Worm (Caenorhabditis elegans) whole organism, L2 larva: Measurements from ENCODE around the gene tofu-2.

Source experiments
- C34F6.9 ChIP-seq: fragments of 150-350 bp; optimal IDR thresholded peaks from 2 replicates; lab custom pipeline; 2014; ENCODE audit warnings: missing biosample characterization, missing genetic modification characterization
- blmp-1 ChIP-seq: sonication (generic microtip); optimal IDR thresholded peaks from 2 replicates; lab custom pipeline; 2017; ENCODE audit warnings: missing genetic modification characterization, mild to moderate bottlenecking, missing compliant biosample characterization, antibody characterized with exemption, moderate library complexity; ENCODE audit not compliant: insufficient read depth
- elt-3 ChIP-seq: sonication (generic microtip); optimal IDR thresholded peaks from 2 replicates; lab custom pipeline; 2017; ENCODE audit warnings: missing biosample characterization, missing genetic modification characterization
- gmeb-1 ChIP-seq: fragments of 150-350 bp; optimal IDR thresholded peaks from 2 replicates; lab custom pipeline; 2014; ENCODE audit warnings: missing biosample characterization, missing genetic modification characterization
- lin-11 ChIP-seq: fragments of 150-350 bp; sonication (generic microtip); optimal IDR thresholded peaks from 2 replicates; lab custom pipeline; 2014; ENCODE audit warnings: missing biosample characterization, missing genetic modification characterization, inconsistent platforms, mixed read lengths
- lsy-2 ChIP-seq, 2 experiments: fragments of 150-350 bp in 1 of 2; sonication (generic microtip) in 1 of 2; optimal IDR thresholded peaks; 2 replicates each; lab custom pipeline; 2014 to 2017; ENCODE audit warnings: missing biosample characterization in 2 of 2, missing genetic modification characterization in 2 of 2
- nhr-10 ChIP-seq: sonication (generic microtip); optimal IDR thresholded peaks from 2 replicates; lab custom pipeline; 2017; ENCODE audit warnings: missing biosample characterization, missing genetic modification characterization
- nhr-237 ChIP-seq: fragments of 150-350 bp; optimal IDR thresholded peaks from 2 replicates; lab custom pipeline; 2014; ENCODE audit warnings: missing biosample characterization, missing genetic modification characterization
- nhr-25 ChIP-seq: fragments of 150-350 bp; sonication (generic microtip); optimal IDR thresholded peaks from 3 replicates; lab custom pipeline; 2014; ENCODE audit warnings: missing biosample characterization, missing genetic modification characterization
- nhr-77 ChIP-seq: fragments of 150-350 bp; optimal IDR thresholded peaks from 2 replicates; lab custom pipeline; 2014; ENCODE audit warnings: missing biosample characterization, missing genetic modification characterization
- peb-1 ChIP-seq: fragments of 150-350 bp; optimal IDR thresholded peaks from 2 replicates; lab custom pipeline; 2014; ENCODE audit warnings: missing biosample characterization, missing genetic modification characterization
- skn-1 ChIP-seq: sonication (generic microtip); optimal IDR thresholded peaks from 2 replicates; lab custom pipeline; 2017; ENCODE audit warnings: missing biosample characterization, missing genetic modification characterization
- unc-62 ChIP-seq: fragments of 150-350 bp; optimal IDR thresholded peaks from 2 replicates; lab custom pipeline; 2014; ENCODE audit warnings: missing biosample characterization, missing genetic modification reagents, missing genetic modification characterization
- ztf-11 ChIP-seq: sonication (generic microtip); optimal IDR thresholded peaks from 2 replicates; lab custom pipeline; 2017; ENCODE audit warnings: missing biosample characterization, missing genetic modification characterization

DNA sequence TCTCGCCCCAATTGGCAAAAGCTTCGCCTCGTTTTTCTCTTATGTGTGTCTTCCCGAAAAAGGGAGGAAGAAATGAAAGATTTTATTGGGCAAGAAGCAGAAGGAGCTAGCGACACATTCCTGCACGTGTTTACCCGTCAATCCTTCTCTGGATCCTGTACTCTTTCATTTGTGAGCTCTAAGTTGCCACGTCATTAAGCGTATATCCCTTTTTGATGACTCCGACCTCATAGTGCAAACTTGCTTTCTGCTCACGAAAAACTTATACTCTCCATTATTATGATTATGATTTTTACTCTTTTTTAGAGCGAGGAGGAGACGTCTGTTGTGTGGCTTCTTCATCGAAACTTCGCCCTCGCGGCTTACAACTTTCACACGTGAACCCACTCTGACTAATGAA is 21.3 kb upstream of the tofu-2 start, which contains the start of gene F27B10.1:
- TF ChIP-seq gmeb-1 (tag; lab: Kevin White, UChicago), result no peak
- TF ChIP-seq unc-62 (GFP tag; lab: Kevin White, UChicago), result no peak
- TF ChIP-seq nhr-77 (tag; lab: Kevin White, UChicago), result no peak
- TF ChIP-seq nhr-237 (tag; lab: Kevin White, UChicago), result no peak
- no peak for TF ChIP-seq C34F6.9
- no peak for TF ChIP-seq skn-1 (tag; lab: Kevin White, UChicago)
- no peak for TF ChIP-seq nhr-10 (tag; lab: Kevin White, UChicago)
- TF ChIP-seq elt-3 (tag; lab: Kevin White, UChicago), result no peak
- no peak for TF ChIP-seq lsy-2 (tag; optimal IDR thresholded peaks at IDR 0.05; lab: Kevin White, UChicago)
- no peak for TF ChIP-seq lin-11 (tag; lab: Kevin White, UChicago)
- TF ChIP-seq ztf-11 (tag; lab: Kevin White, UChicago), result no peak
- TF ChIP-seq blmp-1 (tag; lab: Kevin White, UChicago), result no peak
- no peak for TF ChIP-seq peb-1 (tag; lab: Kevin White, UChicago)
- TF ChIP-seq nhr-25 (tag; lab: Kevin White, UChicago), result no peak
